Worm (Caenorhabditis elegans): ENCODE results near the gene srg-11.

Gene srg-11

ce11 chrIII:4679963-4680484 lies at the start of gene srg-11:
Gene srg-11 (plus strand): TSS chrIII:4680013.
- TF ChIP-seq W03F9.2 (tag; optimal IDR thresholded peaks at IDR 0.05), result no peak
- TF ChIP-seq dao-5 (tag; optimal IDR thresholded peaks at IDR 0.05), result no peak

ce11 chrIII:4634947-4635346 lies 44.9 kb upstream of the srg-11 start, which contains the start of gene clec-153:
Gene clec-153 (plus strand): TSS chrIII:4635247.
- TF ChIP-seq him-1 (tag; optimal IDR thresholded peaks at IDR 0.05) (no peak), dao-5 (tag; optimal IDR thresholded peaks at IDR 0.05) (no peak), W03F9.2 (tag; optimal IDR thresholded peaks at IDR 0.05) (no peak)

ce11 chrIII:4643262-4643661 lies 36.6 kb upstream of the srg-11 start, which contains the start of gene pfas-1:
Gene pfas-1 (minus strand): TSS chrIII:4643310.
- no peak for TF ChIP-seq dao-5 (tag; optimal IDR thresholded peaks at IDR 0.05)
- TF ChIP-seq him-1 (tag; optimal IDR thresholded peaks at IDR 0.05), result no peak
- TF ChIP-seq W03F9.2 (tag; optimal IDR thresholded peaks at IDR 0.05), result no peak

- no peak for TF ChIP-seq him-1 (tag; optimal IDR thresholded peaks at IDR 0.05)
- TF ChIP-seq dao-5 (tag; optimal IDR thresholded peaks at IDR 0.05), result no peak
- TF ChIP-seq W03F9.2 (tag; optimal IDR thresholded peaks at IDR 0.05), result no peak
These were observed 33.6 kb upstream of the srg-11 start, which contains the start of gene pqn-29 for ce11 chrIII:4646246-4646645. Gene pqn-29 (minus strand): TSS chrIII:4646346.

- TF ChIP-seq W03F9.2 (tag; optimal IDR thresholded peaks at IDR 0.05) (no peak), him-1 (tag; optimal IDR thresholded peaks at IDR 0.05) (no peak), dao-5 (tag; optimal IDR thresholded peaks at IDR 0.05) (no peak)
These were observed 32.5 kb upstream of the srg-11 start for ce11 chrIII:4647341-4647740.

- no peak for TF ChIP-seq dao-5 (tag; optimal IDR thresholded peaks at IDR 0.05)
- no peak for TF ChIP-seq W03F9.2 (tag; optimal IDR thresholded peaks at IDR 0.05)
- TF ChIP-seq him-1 (tag; optimal IDR thresholded peaks at IDR 0.05), result no peak
These were observed 31.9 kb upstream of the srg-11 start, which contains the start of gene T23F11.6 for ce11 chrIII:4647878-4648277. Gene T23F11.6 (minus strand): TSS chrIII:4647922.

- no peak for TF ChIP-seq dao-5 (tag; optimal IDR thresholded peaks at IDR 0.05)
- peak; percentile 89 for TF ChIP-seq him-1 (tag; optimal IDR thresholded peaks at IDR 0.05)
- TF ChIP-seq W03F9.2 (tag; optimal IDR thresholded peaks at IDR 0.05), result peak; percentile 57
These were observed 30.4 kb upstream of the srg-11 start for ce11 chrIII:4649363-4649768.

ce11 chrIII:4649811-4650544 lies 29.8 kb upstream of the srg-11 start, which contains the start of gene ppm-2:
Gene ppm-2 (plus strand): TSS chrIII:4650494.
- no peak for TF ChIP-seq W03F9.2 (tag; optimal IDR thresholded peaks at IDR 0.05)
- no peak for TF ChIP-seq dao-5 (tag; optimal IDR thresholded peaks at IDR 0.05)
- no peak for TF ChIP-seq him-1 (tag; optimal IDR thresholded peaks at IDR 0.05)

ce11 chrIII:4653374-4653773 lies 26.4 kb upstream of the srg-11 start:
- no peak for TF ChIP-seq him-1 (tag; optimal IDR thresholded peaks at IDR 0.05)
- TF ChIP-seq W03F9.2 (tag; optimal IDR thresholded peaks at IDR 0.05), result no peak
- no peak for TF ChIP-seq dao-5 (tag; optimal IDR thresholded peaks at IDR 0.05)

- TF ChIP-seq dao-5 (tag; optimal IDR thresholded peaks at IDR 0.05) (no peak), him-1 (tag; optimal IDR thresholded peaks at IDR 0.05) (no peak), W03F9.2 (tag; optimal IDR thresholded peaks at IDR 0.05) (no peak)
These were observed 25.9 kb upstream of the srg-11 start for ce11 chrIII:4653912-4654311.

- no peak for TF ChIP-seq dao-5 (tag; optimal IDR thresholded peaks at IDR 0.05)
- no peak for TF ChIP-seq him-1 (tag; optimal IDR thresholded peaks at IDR 0.05)
- no peak for TF ChIP-seq W03F9.2 (tag; optimal IDR thresholded peaks at IDR 0.05)
These were observed 24.4 kb upstream of the srg-11 start, which contains the start of gene T23F11.2 for ce11 chrIII:4655402-4655801. Gene T23F11.2 (minus strand): TSS chrIII:4655502.

ce11 chrIII:4656415-4656814 lies 23.4 kb upstream of the srg-11 start:
- no peak for TF ChIP-seq W03F9.2 (tag; optimal IDR thresholded peaks at IDR 0.05)
- peak; percentile 91 for TF ChIP-seq him-1 (tag; optimal IDR thresholded peaks at IDR 0.05)
- TF ChIP-seq dao-5 (tag; optimal IDR thresholded peaks at IDR 0.05), result no peak

ce11 chrIII:4657386-4657785 lies 22.4 kb upstream of the srg-11 start:
- no peak for TF ChIP-seq W03F9.2 (tag; optimal IDR thresholded peaks at IDR 0.05)
- TF ChIP-seq him-1 (tag; optimal IDR thresholded peaks at IDR 0.05), result no peak
- TF ChIP-seq dao-5 (tag; optimal IDR thresholded peaks at IDR 0.05), result no peak

- no peak for TF ChIP-seq W03F9.2 (tag; optimal IDR thresholded peaks at IDR 0.05)
- no peak for TF ChIP-seq dao-5 (tag; optimal IDR thresholded peaks at IDR 0.05)
- peak; percentile 29 for TF ChIP-seq him-1 (tag; optimal IDR thresholded peaks at IDR 0.05)
These were observed 21.4 kb upstream of the srg-11 start, which contains the start of gene cdka-1 for ce11 chrIII:4658384-4658844. Gene cdka-1 (plus strand): TSS chrIII:4658794.

Data from whole organism, L4/young adult.